Worm (Caenorhabditis elegans): Measurements from ENCODE around the gene slcf-2.

DNA sequence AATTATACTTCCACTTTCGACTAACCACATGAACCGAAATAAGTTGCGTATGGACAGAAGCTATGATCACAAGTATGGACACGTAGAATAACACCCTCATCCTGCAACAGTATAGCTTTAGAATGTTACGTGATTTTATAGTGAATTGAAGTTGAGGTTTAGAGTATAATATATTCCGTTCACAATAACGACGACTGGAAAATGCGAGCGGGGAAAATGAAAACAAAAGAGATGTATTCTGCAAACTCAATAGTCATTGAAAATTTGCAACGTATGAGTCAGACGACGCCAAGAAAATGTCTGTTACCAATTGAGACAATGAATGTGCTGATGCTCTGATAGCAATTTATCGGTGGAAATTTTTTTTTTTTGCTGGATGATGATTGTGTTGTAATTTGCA lies 8.3 kb upstream of the slcf-2 start, which contains the start of gene acp-1:
- TF ChIP-seq nhr-12 (tag; optimal IDR thresholded peaks at IDR 0.05) (no peak), elt-3 (tag; optimal IDR thresholded peaks at IDR 0.05) (no peak), skn-1 (tag; optimal IDR thresholded peaks at IDR 0.05) (no peak), ztf-4 (tag; optimal IDR thresholded peaks at IDR 0.05) (no peak), ama-1 (optimal IDR thresholded peaks at IDR 0.05) (no peak), fos-1 (tag; optimal IDR thresholded peaks at IDR 0.05) (no peak), unc-39 (tag; optimal IDR thresholded peaks at IDR 0.05) (no peak)

All from whole organism, L3 larva.